Worm (Caenorhabditis elegans) whole organism, young adult: ENCODE results near the gene clec-73.
"Not testable (repeated sequence)": the region's sequence is repeated elsewhere in the genome, so short reads cannot be mapped to it uniquely, and the experiment has no call there.

ENCODE experiments used
- C06A6.2 ChIP-seq: fragments of 200-800 bp; sonication (Bioruptor generic); conservative IDR thresholded peaks from 2 replicates; pipeline ENCODE4 v1.3.6; 2022; ENCODE audit warnings: missing genetic modification characterization, missing compliant biosample characterization
- F10E7.11 ChIP-seq: sonication (generic microtip); optimal IDR thresholded peaks from 2 replicates; lab custom pipeline; 2017; ENCODE audit warnings: mild to moderate bottlenecking, missing genetic modification characterization, moderate library complexity, missing compliant biosample characterization
- F23B12.7 ChIP-seq: sonication (generic microtip); optimal IDR thresholded peaks from 2 replicates; lab custom pipeline; 2017; ENCODE audit warnings: missing genetic modification characterization, mild to moderate bottlenecking, missing compliant biosample characterization, antibody characterized with exemption, moderate library complexity; ENCODE audit not compliant: insufficient read depth
- F39B2.1 ChIP-seq: fragments of 200-800 bp; sonication (Bioruptor generic); IDR thresholded peaks from 2 replicates; pipeline ENCODE4 v1.3.6; 2022; ENCODE audit warnings: missing genetic modification reagents, missing genetic modification characterization, missing compliant biosample characterization
- F55B11.4 ChIP-seq: sonication (generic microtip); optimal IDR thresholded peaks from 2 replicates; lab custom pipeline; 2016; ENCODE audit warnings: missing compliant biosample characterization, missing genetic modification characterization, borderline replicate concordance; ENCODE audit not compliant: insufficient read depth
- F57C9.4 ChIP-seq: sonication (generic microtip); optimal IDR thresholded peaks from 2 replicates; lab custom pipeline; 2017; ENCODE audit warnings: mild to moderate bottlenecking, missing genetic modification characterization, missing compliant biosample characterization
- K12H6.12 ChIP-seq: fragments of 200-800 bp; sonication (Bioruptor generic); optimal IDR thresholded peaks from 2 replicates; lab custom pipeline; 2018; ENCODE audit warnings: mild to moderate bottlenecking, missing genetic modification characterization, missing compliant biosample characterization
- Y53F4B.3 ChIP-seq: fragments of 200-800 bp; sonication (Bioruptor generic); IDR thresholded peaks from 2 replicates; pipeline ENCODE4 v1.3.6; 2022; ENCODE audit warnings: missing genetic modification reagents, missing genetic modification characterization, missing compliant biosample characterization
- Y53G8AR.9 ChIP-seq: fragments of 200-800 bp; sonication (Bioruptor generic); conservative IDR thresholded peaks from 2 replicates; pipeline ENCODE4 v1.3.6; 2022; ENCODE audit warnings: missing genetic modification reagents, missing genetic modification characterization, missing compliant biosample characterization
- aptf-3 ChIP-seq: fragments of 200-800 bp; sonication (Bioruptor generic); IDR thresholded peaks from 2 replicates; pipeline ENCODE4 v1.3.6; 2022; ENCODE audit warnings: missing genetic modification characterization, missing compliant biosample characterization
- attf-3 ChIP-seq: fragments of 200-800 bp; sonication (Bioruptor generic); conservative IDR thresholded peaks from 2 replicates; pipeline ENCODE4 v1.3.6; 2022; ENCODE audit warnings: missing genetic modification reagents, missing genetic modification characterization, missing compliant biosample characterization
- bed-1 ChIP-seq: fragments of 200-800 bp; sonication (Bioruptor generic); IDR thresholded peaks from 2 replicates; pipeline ENCODE4 v1.3.6; 2022; ENCODE audit warnings: missing genetic modification reagents, missing genetic modification characterization, missing compliant biosample characterization
- ccch-3 ChIP-seq: fragments of 200-800 bp; sonication (Bioruptor generic); optimal IDR thresholded peaks from 2 replicates; lab custom pipeline; 2018; ENCODE audit warnings: mild to moderate bottlenecking, missing genetic modification characterization, missing compliant biosample characterization
- cebp-2 ChIP-seq: fragments of 200-800 bp; sonication (Bioruptor generic); IDR thresholded peaks from 2 replicates; pipeline ENCODE4 v1.3.6; 2022; ENCODE audit warnings: missing genetic modification characterization, missing compliant biosample characterization
- ceh-27 ChIP-seq: fragments of 200-800 bp; sonication (Bioruptor generic); optimal IDR thresholded peaks from 2 replicates; lab custom pipeline; 2018; ENCODE audit warnings: mild to moderate bottlenecking, missing genetic modification characterization, moderate library complexity, missing compliant biosample characterization
- die-1 ChIP-seq: sonication (generic microtip); optimal IDR thresholded peaks from 2 replicates; lab custom pipeline; 2016; ENCODE audit warnings: missing genotype, mild to moderate bottlenecking, missing genetic modification characterization, missing compliant biosample characterization
- dpl-1 ChIP-seq: fragments of 150-350 bp; optimal IDR thresholded peaks from 2 replicates; lab custom pipeline; 2014; ENCODE audit warnings: missing biosample characterization, missing genetic modification reagents, missing genetic modification characterization
- him-1 ChIP-seq: sonication (generic microtip); optimal IDR thresholded peaks from 2 replicates; lab custom pipeline; 2016; ENCODE audit warnings: missing genotype, missing genetic modification reagents, missing genetic modification characterization, missing compliant biosample characterization
- hlh-26 ChIP-seq: fragments of 200-800 bp; sonication (Bioruptor generic); conservative IDR thresholded peaks from 2 replicates; pipeline ENCODE4 v1.3.6; 2022; ENCODE audit warnings: missing genetic modification reagents, missing genetic modification characterization, missing compliant biosample characterization
- hmg-1.2 ChIP-seq: fragments of 200-800 bp; sonication (Bioruptor generic); IDR thresholded peaks from 2 replicates; pipeline ENCODE4 v1.3.6; 2022; ENCODE audit warnings: missing genetic modification reagents, missing genetic modification characterization, missing compliant biosample characterization
- hmg-20 ChIP-seq: fragments of 200-800 bp; sonication (Bioruptor generic); IDR thresholded peaks from 2 replicates; pipeline ENCODE4 v1.3.6; 2022; ENCODE audit warnings: missing genetic modification reagents, missing genetic modification characterization, missing compliant biosample characterization
- hrde-1 ChIP-seq: sonication (generic microtip); optimal IDR thresholded peaks from 2 replicates; lab custom pipeline; 2016; ENCODE audit warnings: missing genetic modification characterization, mild to moderate bottlenecking, missing compliant biosample characterization, moderate library complexity, missing genotype, missing genetic modification reagents, borderline replicate concordance
- lag-1 ChIP-seq: fragments of 200-800 bp; sonication (Bioruptor generic); IDR thresholded peaks from 2 replicates; pipeline ENCODE4 v1.3.6; 2022; ENCODE audit warnings: missing genetic modification reagents, missing genetic modification characterization, missing compliant biosample characterization
- madf-10 ChIP-seq: sonication (generic microtip); optimal IDR thresholded peaks from 2 replicates; lab custom pipeline; 2016; ENCODE audit warnings: mild to moderate bottlenecking, missing genetic modification characterization, missing compliant biosample characterization
- madf-6 ChIP-seq: fragments of 200-800 bp; sonication (Bioruptor generic); IDR thresholded peaks from 2 replicates; pipeline ENCODE4 v1.3.6; 2022; ENCODE audit warnings: missing genetic modification reagents, missing genetic modification characterization, missing compliant biosample characterization
- mcd-1 ChIP-seq: fragments of 200-800 bp; sonication (Bioruptor generic); IDR thresholded peaks from 2 replicates; pipeline ENCODE4 v1.3.6; 2022; ENCODE audit warnings: missing genetic modification reagents, missing genetic modification characterization, missing compliant biosample characterization
- mel-28 ChIP-seq: sonication (generic microtip); optimal IDR thresholded peaks from 2 replicates; lab custom pipeline; 2016; ENCODE audit warnings: borderline replicate concordance, mild to moderate bottlenecking, missing genetic modification characterization, missing compliant biosample characterization
- mxl-1 ChIP-seq: sonication (generic microtip); optimal IDR thresholded peaks from 2 replicates; lab custom pipeline; 2016; ENCODE audit warnings: missing genetic modification characterization, missing compliant biosample characterization
- nhr-120 ChIP-seq: fragments of 200-800 bp; sonication (Bioruptor generic); IDR thresholded peaks from 2 replicates; pipeline ENCODE4 v1.3.6; 2022; ENCODE audit warnings: missing genetic modification characterization, missing compliant biosample characterization
- nhr-27 ChIP-seq: fragments of 200-800 bp; sonication (Bioruptor generic); optimal IDR thresholded peaks from 2 replicates; lab custom pipeline; 2018; ENCODE audit warnings: mild to moderate bottlenecking, missing genetic modification characterization, moderate library complexity, missing compliant biosample characterization
- nhr-80 ChIP-seq: sonication (generic microtip); optimal IDR thresholded peaks from 2 replicates; lab custom pipeline; 2016; ENCODE audit warnings: missing genetic modification characterization, missing compliant biosample characterization
- pha-4 ChIP-seq: fragments of 150-350 bp; sonication (generic microtip); optimal IDR thresholded peaks from 2 replicates; lab custom pipeline; 2014; ENCODE audit warnings: missing biosample characterization, missing genetic modification reagents, missing genetic modification characterization
- rcor-1 ChIP-seq: fragments of 200-800 bp; sonication (Bioruptor generic); IDR thresholded peaks from 2 replicates; pipeline ENCODE4 v1.3.6; 2022; ENCODE audit warnings: missing genetic modification reagents, missing genetic modification characterization, missing compliant biosample characterization
- snpc-4 ChIP-seq, 5 experiments: fragments of 150-350 bp in 1 of 5; sonication (generic microtip) in 4 of 5; optimal IDR thresholded peaks; 2 replicates each; lab custom pipeline; 2014 to 2018; ENCODE audit warnings: missing genetic modification characterization in 5 of 5, missing biosample characterization in 3 of 5, antibody characterized with exemption in 2 of 5, mild to moderate bottlenecking in 2 of 5, missing compliant biosample characterization in 2 of 5, missing genotype in 2 of 5, moderate library complexity in 2 of 5, missing genetic modification reagents in 1 of 5
- somi-1 ChIP-seq: fragments of 200-800 bp; sonication (Bioruptor generic); optimal IDR thresholded peaks from 2 replicates; lab custom pipeline; 2018; ENCODE audit warnings: mild to moderate bottlenecking, missing genetic modification characterization, missing compliant biosample characterization
- tlf-1 ChIP-seq: fragments of 200-800 bp; sonication (Bioruptor generic); optimal IDR thresholded peaks from 2 replicates; lab custom pipeline; 2018; ENCODE audit warnings: mild to moderate bottlenecking, missing genetic modification characterization, missing compliant biosample characterization
- ztf-28 ChIP-seq: fragments of 200-800 bp; sonication (Bioruptor generic); IDR thresholded peaks from 2 replicates; pipeline ENCODE4 v1.3.6; 2022; ENCODE audit warnings: missing genetic modification reagents, missing genetic modification characterization, missing compliant biosample characterization
- ztf-3 ChIP-seq: fragments of 200-800 bp; sonication (Bioruptor generic); optimal IDR thresholded peaks from 2 replicates; lab custom pipeline; 2018; ENCODE audit warnings: mild to moderate bottlenecking, missing genetic modification characterization, missing compliant biosample characterization

clec-73 gene

DNA sequence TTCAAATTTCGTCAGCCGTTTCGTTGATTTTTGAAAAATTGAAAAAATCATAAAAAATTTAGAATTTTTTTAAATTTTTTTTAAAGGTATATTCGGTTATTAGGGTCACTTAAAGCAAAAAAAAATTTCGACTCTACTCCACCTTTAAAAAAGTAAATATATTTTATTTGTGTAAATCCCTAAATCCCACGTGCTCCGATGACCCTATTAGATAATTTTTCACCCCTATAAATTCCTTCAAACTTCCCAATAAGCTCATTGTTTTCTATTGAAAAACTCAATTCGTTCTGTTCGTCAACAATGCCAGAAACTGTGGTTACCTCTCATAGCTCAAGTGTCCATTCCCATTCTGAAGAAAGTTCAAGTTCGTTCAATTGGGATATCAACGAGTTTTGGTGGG lies 43.4 kb downstream of the clec-73 start, which contains the start of gene F56D6.20 (continued):
- no peak for TF ChIP-seq rcor-1 (GFP tag; lab: Robert Waterston, UW)
- no peak for TF ChIP-seq die-1 (tag; lab: Kevin White, UChicago)
- no peak for TF ChIP-seq lag-1 (GFP tag; lab: Robert Waterston, UW)
- TF ChIP-seq somi-1: no peak
- TF ChIP-seq F57C9.4 (tag; lab: Kevin White, UChicago): no peak
- no peak for TF ChIP-seq ceh-27 (GFP tag; lab: Kevin White, UChicago)
- TF ChIP-seq, all 124 proteins: peak for 0

DNA sequence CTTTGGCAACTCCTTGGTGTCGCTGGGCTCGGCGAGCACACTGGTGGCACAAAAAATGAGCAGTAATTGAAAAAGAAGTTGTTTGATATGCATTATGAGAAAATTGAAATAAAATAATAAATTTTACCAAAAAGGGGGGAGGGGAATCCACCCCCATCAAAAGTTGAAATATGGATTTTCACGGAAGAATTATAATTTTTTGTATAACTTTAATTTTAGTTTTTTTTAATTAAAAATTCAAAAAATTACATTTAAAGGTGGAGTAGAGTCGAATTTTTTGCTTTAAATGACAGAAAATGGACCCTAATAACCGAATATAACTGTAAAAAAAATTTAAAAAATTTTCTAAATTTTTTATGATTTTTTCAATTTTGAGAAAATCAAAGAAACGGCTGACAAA lies 44.1 kb downstream of the clec-73 start, which contains the start of gene F56D6.18:
TSS of gene F56D6.18 (minus strand) at position 101 of the 400 bp plus-strand sequence.
- not testable (repeated sequence) for TF ChIP-seq nhr-120 (GFP tag; lab: Robert Waterston, UW); mel-28 (tag; lab: Kevin White, UChicago); ztf-3 (GFP tag; lab: Kevin White, UChicago)

DNA sequence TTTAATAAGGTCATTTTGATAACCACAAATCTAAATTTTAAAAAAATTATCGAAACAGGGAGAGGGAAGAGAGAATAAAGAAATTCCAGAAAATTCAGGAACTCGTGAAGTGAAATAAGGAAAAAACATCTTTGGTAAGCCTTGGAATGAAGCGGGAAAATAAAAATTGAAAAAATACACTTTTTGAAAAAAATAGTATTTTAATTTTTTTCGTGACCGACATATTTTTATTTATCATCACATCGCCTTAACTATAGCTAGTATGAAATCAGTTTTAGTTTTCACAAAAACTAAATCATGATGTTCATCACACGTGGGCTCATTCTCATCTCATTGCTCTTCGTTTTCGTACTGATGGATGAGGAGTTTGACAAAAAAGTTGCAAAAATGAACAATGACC lies 46.9 kb downstream of the clec-73 start, which contains the start of gene F56D6.13:
TSS of gene F56D6.13 (plus strand) at position 301 of the 400 bp plus-strand sequence.
- TF ChIP-seq hmg-20 (GFP tag; lab: Robert Waterston, UW) (no peak), madf-10 (no peak), hlh-26 (no peak), C06A6.2 (GFP tag; lab: Robert Waterston, UW) (no peak), Y53G8AR.9 (GFP tag; lab: Robert Waterston, UW) (no peak)

DNA sequence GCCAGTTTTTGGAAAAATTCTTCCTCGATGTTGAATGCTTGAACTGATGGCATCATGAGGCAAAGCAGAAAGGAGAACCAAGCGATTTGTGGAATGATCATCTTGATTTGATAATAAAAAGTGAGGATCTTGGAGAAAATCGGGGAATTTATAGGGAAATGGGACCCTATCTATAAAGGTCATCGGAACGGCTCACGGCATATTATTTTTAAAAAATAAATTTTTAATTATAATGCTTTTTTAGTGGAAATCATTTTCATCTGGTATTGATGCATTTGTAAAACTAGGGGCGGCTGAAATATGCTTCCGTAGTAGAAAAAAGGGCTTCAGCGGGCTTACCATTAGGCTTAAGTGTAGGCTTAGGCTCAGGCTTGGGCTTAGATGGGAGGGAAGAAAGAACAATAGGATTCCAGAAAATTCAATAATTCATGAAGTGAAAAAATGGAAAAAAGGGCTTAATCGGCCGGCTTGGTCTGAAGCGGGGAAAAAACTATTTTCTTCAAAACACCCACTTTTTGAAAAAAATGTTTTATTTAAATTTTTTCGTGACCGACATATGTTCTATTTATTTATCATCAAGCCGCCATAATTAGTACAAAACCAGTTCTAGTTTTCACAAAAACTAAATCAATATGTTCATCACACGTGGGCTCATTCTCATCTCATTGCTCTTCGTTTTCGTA lies 48.3 kb downstream of the clec-73 start, which contains the start of the genes F56D6.22 and F56D6.12:
TSS of gene F56D6.22 (minus strand) at position 101 of the 683 bp plus-strand sequence.
TSS of gene F56D6.12 (plus strand) at position 633 of the 683 bp plus-strand sequence.
- TF ChIP-seq bed-1 (GFP tag; lab: Robert Waterston, UW) (no peak), attf-3 (GFP tag; lab: Robert Waterston, UW) (no peak), tlf-1 (GFP tag; lab: Kevin White, UChicago) (no peak), snpc-4 (GFP tag; optimal IDR thresholded peaks at IDR 0.05; lab: Kevin White, UChicago) (no peak), snpc-4 (tag; optimal IDR thresholded peaks at IDR 0.05; lab: Kevin White, UChicago) (no peak), madf-6 (GFP tag; lab: Robert Waterston, UW) (no peak), mcd-1 (GFP tag; lab: Robert Waterston, UW) (no peak), hrde-1 (tag; lab: Kevin White, UChicago) (no peak), Y53G8AR.9 (GFP tag; lab: Robert Waterston, UW) (no peak), him-1 (tag; lab: Kevin White, UChicago) (no peak), Y53F4B.3 (GFP tag; lab: Robert Waterston, UW) (no peak), ccch-3 (GFP tag; lab: Kevin White, UChicago) (no peak), mxl-1 (tag; lab: Kevin White, UChicago) (no peak), ztf-28 (GFP tag; lab: Robert Waterston, UW) (no peak), F39B2.1 (no peak), F55B11.4 (tag; lab: Kevin White, UChicago) (no peak)

DNA sequence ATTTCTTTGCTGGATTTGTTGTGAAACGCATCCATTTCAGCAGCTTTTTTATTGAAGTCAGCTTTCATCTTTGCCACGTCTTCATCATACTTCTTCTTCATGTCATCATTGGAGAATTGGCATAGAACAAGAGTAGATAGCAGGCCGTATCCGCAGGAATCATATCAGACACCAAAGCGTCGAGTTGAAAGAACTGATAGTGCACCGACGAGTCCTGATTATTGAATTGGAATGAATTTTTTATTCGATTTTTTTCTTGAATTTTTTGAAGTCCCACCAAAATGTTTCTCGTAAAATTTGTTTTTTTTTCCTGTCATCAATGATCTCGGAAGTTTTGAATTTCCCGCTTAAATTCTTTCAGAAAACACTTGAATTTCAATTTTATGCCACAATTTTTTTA lies 49.6 kb downstream of the clec-73 start, which contains the start of gene F56D6.11:
TSS of gene F56D6.11 (minus strand) at position 101 of the 400 bp plus-strand sequence.
- no peak for TF ChIP-seq pha-4 (tag; lab: Kevin White, UChicago)
- TF ChIP-seq hmg-1.2 (GFP tag; lab: Robert Waterston, UW): no peak
- TF ChIP-seq nhr-80: no peak
- no peak for TF ChIP-seq nhr-27 (tag; lab: Kevin White, UChicago)
- no peak for TF ChIP-seq cebp-2 (GFP tag; lab: Robert Waterston, UW)
- no peak for TF ChIP-seq aptf-3 (GFP tag; lab: Robert Waterston, UW)
- no peak for TF ChIP-seq F10E7.11 (tag; lab: Kevin White, UChicago)
- no peak for TF ChIP-seq dpl-1
- TF ChIP-seq K12H6.12: no peak
- TF ChIP-seq F23B12.7 (tag; lab: Kevin White, UChicago): no peak
